Fruit fly (Drosophila melanogaster): ENCODE data around the gene CG8209.
A peak's percentile ranks its signal among the peaks of the same experiment; 100 is the strongest.

Gene CG8209

dm6 chr3L:7976081-7976483 is at the start of gene CG8209, which contains the start of gene HP4 (continued):
- TF ChIP-seq lov (optimal IDR thresholded peaks at IDR 0.05): no peak
- 0 out of 3 replicates have a peak, but pooled peaks have one; percentile 63 for TF ChIP-seq lov (GFP tag; IDR thresholded peaks at IDR 0.05)
- 0 out of 2 replicates have a peak, but pooled peaks have one; percentile 5 for TF ChIP-seq gsb (GFP tag; IDR thresholded peaks at IDR 0.05)
- TF ChIP-seq CG4282 (GFP tag; optimal IDR thresholded peaks at IDR 0.05): no peak
- TF ChIP-seq CG13123 (GFP tag; optimal IDR thresholded peaks at IDR 0.05): peak; percentile 67
- TF ChIP-seq gsb-n (tag; optimal IDR thresholded peaks at IDR 0.05): peak; percentile 85
- peak; percentile 88 for TF ChIP-seq sens (GFP tag)
- TF ChIP-seq pita (GFP tag; optimal IDR thresholded peaks at IDR 0.05): no peak
- TF ChIP-seq CG17802 (tag; optimal IDR thresholded peaks at IDR 0.05): peak; percentile 2
- peak; percentile 85 for TF ChIP-seq BEAF-32 (GFP tag; optimal IDR thresholded peaks at IDR 0.05)
- peak; percentile 67 for TF ChIP-seq wor (GFP tag; IDR thresholded peaks at IDR 0.05)
- TF ChIP-seq CG30020 (tag; optimal IDR thresholded peaks at IDR 0.05): peak; percentile 77
- peak; percentile 84 for TF ChIP-seq CG14441 (GFP tag; IDR thresholded peaks at IDR 0.05)
- TF ChIP-seq CG1603 (tag; optimal IDR thresholded peaks at IDR 0.05): peak; percentile 22
- peak in 1 of 2 experiments; percentile 84 for TF ChIP-seq Hr51 (GFP tag; optimal IDR thresholded peaks at IDR 0.05)
- peak; percentile 19 for TF ChIP-seq CG6654 (GFP tag; optimal IDR thresholded peaks at IDR 0.05)
- peak; percentile 69; the same call in 1 of the 2 replicates for TF ChIP-seq ara (GFP tag; IDR thresholded peaks at IDR 0.05)
- peak; percentile 42 for TF ChIP-seq da (GFP tag; optimal IDR thresholded peaks at IDR 0.05)
- peak; percentile 53 for TF ChIP-seq Dp (GFP tag; optimal IDR thresholded peaks at IDR 0.05)
- TF ChIP-seq nerfin-1 (tag; optimal IDR thresholded peaks at IDR 0.05): peak; percentile 61
- peak; percentile 75 for TF ChIP-seq Atf6 (GFP tag; IDR thresholded peaks at IDR 0.05)
- peak; percentile 63 for TF ChIP-seq ewg (GFP tag; optimal IDR thresholded peaks at IDR 0.05)
- TF ChIP-seq CG3281 (GFP tag; optimal IDR thresholded peaks at IDR 0.05): peak; percentile 82
- no peak for TF ChIP-seq repo (GFP tag; optimal IDR thresholded peaks at IDR 0.05)
- peak; percentile 73 for TF ChIP-seq fd96Cb (tag; optimal IDR thresholded peaks at IDR 0.05)
- TF ChIP-seq ind (GFP tag; optimal IDR thresholded peaks at IDR 0.05): peak; percentile 82
- peak; percentile 77 for TF ChIP-seq cas (GFP tag; IDR thresholded peaks at IDR 0.05)
- peak; percentile 92 for TF ChIP-seq Rfx (GFP tag; IDR thresholded peaks at IDR 0.05)
- TF ChIP-seq stwl (tag; optimal IDR thresholded peaks at IDR 0.05): peak; percentile 77
- peak; percentile 78 for TF ChIP-seq ssp (GFP tag; IDR thresholded peaks at IDR 0.05)
- TF ChIP-seq CG10267 (tag; optimal IDR thresholded peaks at IDR 0.05): peak; percentile 96
- TF ChIP-seq CG10462 (GFP tag; optimal IDR thresholded peaks at IDR 0.05): peak; percentile 49
- TF ChIP-seq sr (GFP tag; IDR thresholded peaks at IDR 0.05): no peak
- peak; percentile 82 for TF ChIP-seq CG17359 (tag; optimal IDR thresholded peaks at IDR 0.05)
- peak; percentile 72 for TF ChIP-seq E2f2 (GFP tag; IDR thresholded peaks at IDR 0.05)
- peak; percentile 78 for TF ChIP-seq CG17385 (GFP tag; optimal IDR thresholded peaks at IDR 0.05)
- TF ChIP-seq vvl (GFP tag; IDR thresholded peaks at IDR 0.05): peak; percentile 95
- peak; percentile 48 for TF ChIP-seq sqz (GFP tag; optimal IDR thresholded peaks at IDR 0.05)
- TF ChIP-seq slp2 (GFP tag; optimal IDR thresholded peaks at IDR 0.05): peak; percentile 13
- TF ChIP-seq ro (GFP tag; IDR thresholded peaks at IDR 0.05): peak; percentile 59; the same call in 1 of the 2 replicates
- TF ChIP-seq Dll (GFP tag; IDR thresholded peaks at IDR 0.05; ENCODE audit: partially characterized antibody): peak; percentile 99
- TF ChIP-seq CG3065 (GFP tag; optimal IDR thresholded peaks at IDR 0.05): peak; percentile 49
- peak; percentile 74 for TF ChIP-seq CG4328 (GFP tag; optimal IDR thresholded peaks at IDR 0.05)
- peak; percentile 52 for TF ChIP-seq tap (tag; optimal IDR thresholded peaks at IDR 0.05)
- no peak for TF ChIP-seq CG9876 (GFP tag; optimal IDR thresholded peaks at IDR 0.05)
- peak; percentile 88 for TF ChIP-seq PHDP (tag; optimal IDR thresholded peaks at IDR 0.05)
- no peak for TF ChIP-seq fd102C (GFP tag; optimal IDR thresholded peaks at IDR 0.05)
- TF ChIP-seq Lhr (GFP tag; optimal IDR thresholded peaks at IDR 0.05): peak; percentile 36
- TF ChIP-seq CG18599 (GFP tag; optimal IDR thresholded peaks at IDR 0.05): peak; percentile 88
- peak in 1 of 2 experiments; percentile 56 for TF ChIP-seq Hr78 (GFP tag; optimal IDR thresholded peaks at IDR 0.05)
